Worm (Caenorhabditis elegans): ENCODE results near the gene memb-1.

Gene memb-1

DNA sequence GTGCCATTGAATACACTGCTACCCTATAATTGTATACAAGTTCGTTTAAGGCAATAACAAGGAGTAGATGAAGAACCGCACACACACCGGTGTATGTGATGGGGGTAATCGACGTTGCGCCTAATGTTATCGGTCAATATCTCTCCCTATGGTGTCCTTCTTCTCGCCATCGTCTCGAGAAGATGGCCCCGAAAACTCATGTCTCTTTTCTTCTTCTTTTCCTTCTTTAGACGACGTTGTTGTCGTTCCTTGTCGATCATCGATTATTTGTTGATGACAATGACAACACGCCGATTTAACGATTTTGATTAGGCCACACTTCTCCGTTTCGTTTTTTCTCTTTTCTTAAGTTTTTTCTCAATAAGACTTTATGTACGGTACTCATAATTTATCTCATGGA lies 32.3 kb downstream of the memb-1 start:
- TF ChIP-seq tbx-11 (GFP tag; IDR thresholded peaks at IDR 0.05) = no peak
- no peak for TF ChIP-seq sea-1 (GFP tag; conservative IDR thresholded peaks at IDR 0.05)
- no peak for TF ChIP-seq flt-1 (GFP tag; IDR thresholded peaks at IDR 0.05)
- TF ChIP-seq tra-4 (tag; optimal IDR thresholded peaks at IDR 0.05) = no peak
- no peak for TF ChIP-seq hmbx-1 (tag; optimal IDR thresholded peaks at IDR 0.05)
- no peak for TF ChIP-seq B0310.2 (tag; optimal IDR thresholded peaks at IDR 0.05)
- no peak for TF ChIP-seq hnd-1 (tag; optimal IDR thresholded peaks at IDR 0.05)
- no peak for TF ChIP-seq ceh-13 (GFP tag; optimal IDR thresholded peaks at IDR 0.05)
- TF ChIP-seq F13C5.2 (tag; optimal IDR thresholded peaks at IDR 0.05) = no peak
- TF ChIP-seq aly-1 (tag; optimal IDR thresholded peaks at IDR 0.05) = no peak
- TF ChIP-seq tbx-37 (GFP tag; conservative IDR thresholded peaks at IDR 0.05) = no peak
- no peak for TF ChIP-seq hmg-4 (GFP tag; optimal IDR thresholded peaks at IDR 0.05)
- no peak for TF ChIP-seq ceh-36 (tag; optimal IDR thresholded peaks at IDR 0.05)
- no peak for TF ChIP-seq pes-1 (GFP tag; IDR thresholded peaks at IDR 0.05)
- TF ChIP-seq ets-7 (tag; optimal IDR thresholded peaks at IDR 0.05) = no peak
- TF ChIP-seq ama-1 (optimal IDR thresholded peaks at IDR 0.05) = no peak
- no peak for TF ChIP-seq scrt-1 (GFP tag; IDR thresholded peaks at IDR 0.05)

DNA sequence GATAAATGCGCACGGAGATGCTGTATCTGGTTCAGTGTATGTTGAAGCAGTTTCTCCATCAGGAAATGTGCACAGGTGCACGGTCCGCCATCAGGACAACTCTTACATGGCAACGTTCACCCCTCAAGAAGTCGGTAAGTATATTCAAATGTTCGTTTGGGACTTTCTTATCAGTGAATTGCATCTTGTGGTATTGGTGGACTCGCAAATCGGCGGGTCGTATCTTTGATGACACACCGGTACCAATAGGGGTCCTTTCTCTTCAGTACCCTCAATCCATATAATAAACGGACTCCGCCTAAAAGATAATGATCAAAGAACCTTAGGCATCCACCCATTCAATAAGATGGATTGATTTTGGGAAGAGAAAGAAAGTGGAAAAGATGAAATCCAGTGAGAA lies 35.4 kb downstream of the memb-1 start:
- no peak for TF ChIP-seq hmbx-1 (tag; optimal IDR thresholded peaks at IDR 0.05)

DNA sequence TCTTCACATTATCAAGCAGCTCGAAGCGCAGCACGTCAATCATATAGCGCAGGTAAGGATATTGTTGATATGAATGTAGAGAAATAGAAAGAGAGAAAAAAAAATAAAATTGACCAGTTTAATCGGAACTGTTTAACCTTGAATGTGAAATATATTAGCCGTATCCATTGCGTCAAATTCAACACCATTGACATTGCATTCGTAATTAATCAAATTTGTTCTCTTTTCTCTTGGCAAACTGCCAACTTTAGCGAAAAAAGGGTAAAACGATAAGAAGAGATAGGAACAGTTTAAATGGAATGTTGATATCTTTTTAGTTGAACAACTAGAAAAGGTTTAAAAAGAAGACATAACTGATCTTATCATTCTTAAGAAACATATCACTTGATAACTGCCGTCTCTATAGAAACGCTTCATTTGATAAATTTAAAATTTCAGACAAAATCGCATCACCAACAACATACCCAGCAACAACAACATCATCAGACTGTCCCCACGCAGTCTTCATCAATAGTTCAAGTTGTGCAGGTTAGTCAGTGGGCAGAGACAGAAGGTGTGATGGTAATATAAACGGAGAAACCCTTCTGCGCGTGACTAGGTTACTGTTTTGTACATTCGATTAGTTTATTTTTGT lies 37.6 kb downstream of the memb-1 start:
- TF ChIP-seq hnd-1 (tag; optimal IDR thresholded peaks at IDR 0.05) = no peak

DNA sequence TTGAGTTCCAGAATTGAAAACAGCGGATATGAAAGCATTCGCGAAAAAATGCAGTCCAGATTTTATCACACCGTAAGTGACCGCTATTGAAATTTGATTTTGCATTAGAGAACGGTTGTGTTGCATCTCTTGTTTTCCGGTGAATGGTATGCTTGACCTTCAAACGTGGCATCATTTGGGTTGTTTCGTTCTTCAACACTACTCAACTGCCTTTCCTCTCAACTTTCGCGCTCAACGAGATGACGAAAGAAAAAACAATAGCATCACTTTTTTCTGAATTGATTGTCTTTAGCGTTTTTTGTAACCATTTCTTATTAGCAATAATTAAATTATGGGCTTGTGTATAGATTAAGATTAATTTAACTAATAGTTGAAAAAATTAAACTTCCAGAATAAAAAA lies 38.9 kb downstream of the memb-1 start:
- TF ChIP-seq hmbx-1 (tag; optimal IDR thresholded peaks at IDR 0.05) (no peak), tra-4 (tag; optimal IDR thresholded peaks at IDR 0.05) (no peak), hmg-4 (GFP tag; optimal IDR thresholded peaks at IDR 0.05) (no peak), ets-7 (tag; optimal IDR thresholded peaks at IDR 0.05) (no peak), sea-1 (GFP tag; conservative IDR thresholded peaks at IDR 0.05) (no peak), B0310.2 (tag; optimal IDR thresholded peaks at IDR 0.05) (no peak), F13C5.2 (tag; optimal IDR thresholded peaks at IDR 0.05) (no peak), aly-1 (tag; optimal IDR thresholded peaks at IDR 0.05) (no peak), ceh-13 (GFP tag; optimal IDR thresholded peaks at IDR 0.05) (no peak), ama-1 (optimal IDR thresholded peaks at IDR 0.05) (no peak), scrt-1 (GFP tag; IDR thresholded peaks at IDR 0.05) (no peak), ceh-36 (tag; optimal IDR thresholded peaks at IDR 0.05) (no peak), flt-1 (GFP tag; IDR thresholded peaks at IDR 0.05) (no peak), tbx-37 (GFP tag; conservative IDR thresholded peaks at IDR 0.05) (no peak)

DNA sequence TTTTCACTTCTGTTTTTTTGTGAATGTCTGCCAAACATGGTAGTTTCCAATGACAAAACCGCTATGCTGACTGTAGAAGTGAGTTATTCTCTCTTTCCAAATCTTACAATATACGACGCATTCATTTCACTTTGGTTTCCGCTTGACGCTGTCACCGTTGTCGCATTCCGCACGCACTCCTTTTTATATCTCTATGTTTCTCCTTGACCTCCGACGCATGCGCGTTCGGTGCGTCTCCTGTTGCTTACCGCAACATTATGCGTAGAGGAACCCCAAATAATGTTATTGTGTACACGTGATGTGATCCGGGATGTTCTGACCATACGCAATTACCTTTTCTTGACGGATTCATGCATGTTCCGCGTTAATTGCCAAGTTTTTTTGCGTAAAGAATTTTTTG lies 39.4 kb downstream of the memb-1 start:
- TF ChIP-seq scrt-1 (GFP tag; IDR thresholded peaks at IDR 0.05) (no peak), ceh-13 (GFP tag; optimal IDR thresholded peaks at IDR 0.05) (no peak), ets-7 (tag; optimal IDR thresholded peaks at IDR 0.05) (no peak), hnd-1 (tag; optimal IDR thresholded peaks at IDR 0.05) (no peak), pes-1 (GFP tag; IDR thresholded peaks at IDR 0.05) (no peak), aly-1 (tag; optimal IDR thresholded peaks at IDR 0.05) (no peak)

DNA sequence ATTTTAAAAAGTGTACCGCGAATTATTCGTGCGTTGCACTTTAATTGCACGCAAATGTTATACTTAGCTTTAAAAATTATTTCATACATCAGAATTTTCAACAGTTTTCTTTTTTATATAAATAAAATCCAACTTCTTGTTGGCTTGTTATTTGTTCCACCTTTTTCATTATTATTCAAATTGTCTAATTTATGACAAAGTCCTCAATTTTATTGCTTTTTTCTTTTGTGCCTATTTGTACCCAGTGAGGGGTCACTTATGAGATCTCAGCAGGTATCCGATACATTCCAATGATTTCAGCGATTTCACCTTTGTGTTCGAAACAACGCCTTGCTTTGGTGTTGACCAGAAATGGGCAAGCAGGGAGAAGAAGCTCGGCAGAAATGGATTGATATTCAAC lies 44.0 kb downstream of the memb-1 start, which contains the start of gene fln-2:
Gene fln-2 (plus strand): TSS at position 301 of the 400 bp plus-strand sequence.
- no peak for TF ChIP-seq ama-1 (optimal IDR thresholded peaks at IDR 0.05)
- no peak for TF ChIP-seq hmbx-1 (tag; optimal IDR thresholded peaks at IDR 0.05)
- no peak for TF ChIP-seq B0310.2 (tag; optimal IDR thresholded peaks at IDR 0.05)
- TF ChIP-seq tbx-11 (GFP tag; IDR thresholded peaks at IDR 0.05) = no peak
- no peak for TF ChIP-seq pes-1 (GFP tag; IDR thresholded peaks at IDR 0.05)
- TF ChIP-seq hmg-4 (GFP tag; optimal IDR thresholded peaks at IDR 0.05) = no peak
- no peak for TF ChIP-seq aly-1 (tag; optimal IDR thresholded peaks at IDR 0.05)
- TF ChIP-seq hnd-1 (tag; optimal IDR thresholded peaks at IDR 0.05) = no peak
- no peak for TF ChIP-seq flt-1 (GFP tag; IDR thresholded peaks at IDR 0.05)
- TF ChIP-seq tra-4 (tag; optimal IDR thresholded peaks at IDR 0.05) = no peak
- TF ChIP-seq ceh-13 (GFP tag; optimal IDR thresholded peaks at IDR 0.05) = no peak

DNA sequence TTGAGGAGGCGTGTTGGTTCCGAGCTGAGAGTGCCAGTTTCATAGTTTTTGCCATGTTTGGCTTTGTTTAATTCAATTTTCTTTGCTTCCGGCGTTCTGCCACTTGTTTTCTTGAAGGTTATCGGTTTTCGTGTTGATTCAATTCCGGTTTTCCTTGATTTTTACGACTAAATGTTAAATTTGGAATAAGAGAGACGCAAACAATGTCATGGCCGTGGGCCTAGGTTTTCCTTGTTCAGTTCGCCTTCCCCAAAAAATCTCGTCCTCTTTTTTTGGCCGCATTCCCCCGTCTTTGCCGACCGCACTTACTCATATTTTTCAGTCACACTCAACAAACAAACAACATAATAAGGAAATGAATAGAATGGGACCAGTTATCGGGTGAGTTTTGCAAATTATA lies 47.6 kb downstream of the memb-1 start, which contains the start of gene C23F12.9:
Gene C23F12.9 (plus strand): TSS at position 301 of the 400 bp plus-strand sequence.
- no peak for TF ChIP-seq ets-7 (tag; optimal IDR thresholded peaks at IDR 0.05)
- no peak for TF ChIP-seq hmg-4 (GFP tag; optimal IDR thresholded peaks at IDR 0.05)
- TF ChIP-seq aly-1 (tag; optimal IDR thresholded peaks at IDR 0.05) = no peak
- TF ChIP-seq pes-1 (GFP tag; IDR thresholded peaks at IDR 0.05) = no peak
- no peak for TF ChIP-seq scrt-1 (GFP tag; IDR thresholded peaks at IDR 0.05)
- TF ChIP-seq B0310.2 (tag; optimal IDR thresholded peaks at IDR 0.05) = no peak

DNA sequence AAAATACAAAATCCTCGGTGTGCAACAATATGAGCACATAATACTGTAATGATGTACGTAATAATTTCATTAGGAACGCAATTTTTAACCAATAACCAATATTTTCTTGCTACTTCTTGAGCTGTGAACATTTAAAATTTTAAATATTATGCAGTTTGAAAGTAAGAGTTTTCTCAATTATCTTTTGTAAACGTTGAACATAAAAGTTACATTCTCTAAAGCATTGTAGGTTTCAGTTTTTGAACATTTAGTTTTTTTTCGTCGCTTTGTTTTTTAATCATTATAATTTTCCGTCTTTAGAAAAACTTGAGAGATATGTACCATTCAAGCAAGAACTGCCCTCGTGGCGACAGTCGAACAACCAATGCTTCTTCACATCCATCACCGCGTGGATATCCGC lies 50.0 kb downstream of the memb-1 start, which contains the start of gene C23F12.3:
Gene C23F12.3 (plus strand): TSS at position 301 of the 400 bp plus-strand sequence.
- TF ChIP-seq ets-7 (tag; optimal IDR thresholded peaks at IDR 0.05) (no peak), pes-1 (GFP tag; IDR thresholded peaks at IDR 0.05) (no peak)

All from whole organism, early embryonic.